Worm (Caenorhabditis elegans): ENCODE data around the gene clec-33.

clec-33 gene

DNA sequence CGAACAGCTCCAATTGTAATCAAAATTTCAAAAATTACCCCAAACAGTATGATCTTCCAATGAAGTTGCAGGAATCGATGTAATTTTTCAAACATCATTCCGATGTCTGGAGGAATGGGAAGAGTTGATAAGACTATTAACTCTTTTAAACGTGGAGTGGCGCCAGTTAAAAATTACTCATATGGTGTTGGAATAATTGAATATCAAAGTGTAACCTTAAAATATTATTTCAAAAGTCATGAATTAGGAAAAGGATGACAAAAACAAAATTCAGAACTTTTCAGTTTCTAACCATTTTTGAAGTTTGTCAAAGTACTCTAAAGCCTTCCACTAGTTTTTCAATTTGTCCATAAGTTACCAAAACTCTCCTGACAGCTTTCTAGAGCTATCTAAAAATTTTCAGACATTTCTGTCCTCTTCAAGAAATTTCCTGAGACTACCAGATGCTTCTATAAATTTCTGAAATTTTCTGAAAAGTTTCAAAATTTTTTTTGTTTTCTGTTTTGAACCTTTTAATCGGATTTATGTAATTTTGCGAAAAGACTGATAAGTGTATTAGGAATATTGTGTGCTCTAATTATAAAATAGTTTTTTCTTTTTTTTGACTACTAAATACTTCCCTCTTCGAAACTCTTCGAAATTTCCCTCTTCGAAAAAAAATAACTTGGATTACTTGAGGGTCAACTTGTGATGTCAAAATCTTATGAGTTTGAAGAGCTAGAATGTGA lies 15.5 kb downstream of the clec-33 start, which contains the start of the genes clec-35 and clec-27:
Gene clec-35 (minus strand): TSS at position 101 of the 728 bp plus-strand sequence.
Gene clec-27 (plus strand): TSS at position 678 of the 728 bp plus-strand sequence.
- no peak for TF ChIP-seq C34B4.2 (tag; optimal IDR thresholded peaks at IDR 0.05)
- no peak for TF ChIP-seq hpl-2 (GFP tag; optimal IDR thresholded peaks at IDR 0.05)
- no peak for TF ChIP-seq isw-1 (GFP tag; IDR thresholded peaks at IDR 0.05)
- no peak for TF ChIP-seq nhr-47 (tag; optimal IDR thresholded peaks at IDR 0.05)
- no peak for TF ChIP-seq sptf-1 (tag; optimal IDR thresholded peaks at IDR 0.05)
- TF ChIP-seq egl-27 (tag; optimal IDR thresholded peaks at IDR 0.05) = no peak
- no peak for TF ChIP-seq zip-4 (GFP tag; optimal IDR thresholded peaks at IDR 0.05)
- no peak for TF ChIP-seq snu-23 (GFP tag; optimal IDR thresholded peaks at IDR 0.05)
- no peak for TF ChIP-seq unc-86 (tag; optimal IDR thresholded peaks at IDR 0.05)
- TF ChIP-seq ces-1 (GFP tag; optimal IDR thresholded peaks at IDR 0.05) = no peak
- TF ChIP-seq lin-39 (tag; optimal IDR thresholded peaks at IDR 0.05) = no peak
- TF ChIP-seq zag-1 (tag; optimal IDR thresholded peaks at IDR 0.05) = no peak
- TF ChIP-seq swsn-7 (tag; optimal IDR thresholded peaks at IDR 0.05) = no peak
- TF ChIP-seq elt-3 (tag; optimal IDR thresholded peaks at IDR 0.05) = no peak
- TF ChIP-seq nhr-71 (tag; optimal IDR thresholded peaks at IDR 0.05) = no peak
- TF ChIP-seq pag-3 (tag; optimal IDR thresholded peaks at IDR 0.05; ENCODE audit: borderline replicate concordance, insufficient read depth) = no peak
- no peak for TF ChIP-seq lin-14 (GFP tag; optimal IDR thresholded peaks at IDR 0.05)
- TF ChIP-seq dpl-1 (GFP tag; optimal IDR thresholded peaks at IDR 0.05) = no peak

DNA sequence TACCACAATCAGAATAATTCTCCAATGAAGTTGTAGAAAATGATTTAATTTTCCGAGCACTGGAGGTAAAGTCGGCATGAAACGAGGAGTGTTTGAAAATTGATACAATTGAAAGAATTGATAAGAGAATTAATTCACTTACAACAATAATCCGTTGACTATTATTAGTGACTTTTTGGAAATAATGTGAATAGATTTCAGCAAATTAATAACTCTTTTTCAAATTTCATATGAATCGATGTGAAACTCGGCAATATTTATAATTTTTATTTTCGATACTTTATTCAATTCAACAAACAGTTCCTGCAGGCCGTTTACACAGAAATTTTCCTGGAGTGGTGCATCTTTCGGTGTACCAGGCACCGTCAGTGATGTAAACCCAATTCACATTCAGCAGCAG lies 17.6 kb downstream of the clec-33 start, which contains the start of gene clec-37:
Gene clec-37 (minus strand): TSS at position 101 of the 400 bp plus-strand sequence.
- TF ChIP-seq mep-1 (tag; optimal IDR thresholded peaks at IDR 0.05) (no peak), skn-1 (tag; optimal IDR thresholded peaks at IDR 0.05) (no peak), F16B12.6 (tag; optimal IDR thresholded peaks at IDR 0.05) (no peak), nhr-90 (tag; optimal IDR thresholded peaks at IDR 0.05; ENCODE audit: poor library complexity) (no peak), sptf-1 (tag; optimal IDR thresholded peaks at IDR 0.05) (no peak), pax-3 (tag; optimal IDR thresholded peaks at IDR 0.05) (no peak)

DNA sequence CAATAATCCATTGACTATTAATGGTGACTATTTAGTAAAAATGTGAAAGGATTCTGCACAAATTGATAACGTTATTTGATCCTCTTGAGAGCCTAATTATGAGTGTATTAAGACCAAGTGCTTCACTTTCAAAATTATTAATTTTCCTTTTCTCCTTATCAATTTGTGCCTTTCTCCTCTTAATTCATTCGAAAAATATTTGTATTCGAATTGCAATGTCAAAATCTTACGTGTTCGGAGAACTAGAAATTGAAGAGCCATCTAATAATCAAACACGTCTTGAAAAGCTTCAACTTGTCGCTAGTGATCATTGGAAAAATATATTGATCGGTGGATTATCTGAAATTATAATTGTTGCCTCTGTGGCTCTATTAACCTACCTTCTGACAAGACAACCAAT lies 21.1 kb downstream of the clec-33 start, which contains the start of the genes clec-36 and clec-26:
Gene clec-36 (minus strand): TSS at position 101 of the 400 bp plus-strand sequence.
Gene clec-26 (plus strand): TSS at position 114 of the 400 bp plus-strand sequence.
- TF ChIP-seq elt-2 (tag; optimal IDR thresholded peaks at IDR 0.05) = peak; percentile 44
- no peak for TF ChIP-seq elt-3 (tag; optimal IDR thresholded peaks at IDR 0.05)

DNA sequence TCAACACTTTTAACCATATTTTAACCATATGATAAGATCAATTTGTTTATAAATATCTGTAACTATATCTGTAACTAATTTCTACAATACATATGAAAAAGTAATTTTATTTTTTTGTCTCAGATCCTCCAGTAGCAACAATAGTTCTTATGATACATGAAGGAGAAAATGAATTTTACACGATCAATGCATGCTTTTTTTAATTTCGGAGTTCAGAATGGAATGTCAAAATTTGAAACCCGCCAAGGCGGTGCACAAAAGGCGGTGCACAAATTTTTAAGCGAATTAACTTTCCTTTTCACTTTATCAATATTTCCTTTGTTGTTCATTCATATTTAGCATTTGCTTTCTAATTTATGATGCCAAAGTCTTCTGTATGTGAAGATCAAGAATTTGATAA lies 26.7 kb downstream of the clec-33 start, which contains the start of gene clec-25:
Gene clec-25 (plus strand): TSS at position 301 of the 400 bp plus-strand sequence.
- no peak for TF ChIP-seq vab-15 (tag; optimal IDR thresholded peaks at IDR 0.05)
- TF ChIP-seq unc-62 (GFP tag; optimal IDR thresholded peaks at IDR 0.05) = no peak
- no peak for TF ChIP-seq nhr-77 (tag; optimal IDR thresholded peaks at IDR 0.05)
- no peak for TF ChIP-seq lin-15B (tag; optimal IDR thresholded peaks at IDR 0.05)
- no peak for TF ChIP-seq sptf-1 (tag; optimal IDR thresholded peaks at IDR 0.05)
- no peak for TF ChIP-seq mab-9 (GFP tag; IDR thresholded peaks at IDR 0.05)
- TF ChIP-seq hlh-4 (tag; optimal IDR thresholded peaks at IDR 0.05) = no peak
- TF ChIP-seq xbp-1 (tag; optimal IDR thresholded peaks at IDR 0.05) = no peak
- no peak for TF ChIP-seq ztf-4 (tag; optimal IDR thresholded peaks at IDR 0.05)
- TF ChIP-seq snpc-4 (tag; optimal IDR thresholded peaks at IDR 0.05) = no peak
- no peak for TF ChIP-seq blmp-1 (tag; optimal IDR thresholded peaks at IDR 0.05)
